Worm (Caenorhabditis elegans) whole organism, mixed stage, embryonic: ENCODE results near the gene Y38F2AR.12.

Experiments used
- M03D4.4 ChIP-seq: sonication (generic microtip); optimal IDR thresholded peaks from 2 replicates; lab custom pipeline; 2017; ENCODE audit warnings: mild to moderate bottlenecking, missing genetic modification characterization, missing compliant biosample characterization
- bed-3 ChIP-seq: fragments of 200-800 bp; sonication (Bioruptor generic); optimal IDR thresholded peaks from 3 replicates; lab custom pipeline; 2018; ENCODE audit warnings: mild to moderate bottlenecking, missing genetic modification characterization, moderate library complexity, missing compliant biosample characterization
- blmp-1 ChIP-seq: fragments of 150-350 bp; optimal IDR thresholded peaks from 2 replicates; lab custom pipeline; 2014; ENCODE audit warnings: missing biosample characterization, missing genetic modification characterization
- ceh-39 ChIP-seq: fragments of 150-350 bp; optimal IDR thresholded peaks from 2 replicates; lab custom pipeline; 2014; ENCODE audit warnings: missing biosample characterization, missing genetic modification characterization
- ceh-43 ChIP-seq: fragments of 200-800 bp; sonication (Bioruptor generic); optimal IDR thresholded peaks from 2 replicates; lab custom pipeline; 2018; ENCODE audit warnings: mild to moderate bottlenecking, missing genetic modification characterization, moderate library complexity, missing compliant biosample characterization
- ceh-83 ChIP-seq: fragments of 200-800 bp; sonication (Bioruptor generic); optimal IDR thresholded peaks from 2 replicates; lab custom pipeline; 2018; ENCODE audit warnings: mild to moderate bottlenecking, missing genetic modification characterization, missing compliant biosample characterization
- ces-1 ChIP-seq: fragments of 150-350 bp; optimal IDR thresholded peaks from 2 replicates; lab custom pipeline; 2014; ENCODE audit warnings: missing biosample characterization, missing genetic modification reagents, missing genetic modification characterization
- cnd-1 ChIP-seq: fragments of 200-800 bp; sonication (Bioruptor generic); optimal IDR thresholded peaks from 2 replicates; lab custom pipeline; 2018; ENCODE audit warnings: mild to moderate bottlenecking, missing genetic modification characterization, missing compliant biosample characterization
- drap-1 ChIP-seq: fragments of 200-800 bp; sonication (Bioruptor generic); optimal IDR thresholded peaks from 3 replicates; lab custom pipeline; 2018; ENCODE audit warnings: mild to moderate bottlenecking, missing genetic modification characterization, missing compliant biosample characterization
- elt-1 ChIP-seq: sonication (generic microtip); optimal IDR thresholded peaks from 2 replicates; lab custom pipeline; 2017; ENCODE audit warnings: missing genetic modification characterization, mild to moderate bottlenecking, missing compliant biosample characterization, antibody characterized with exemption, moderate library complexity, borderline replicate concordance; ENCODE audit not compliant: insufficient read depth
- elt-3 ChIP-seq: fragments of 150-350 bp; optimal IDR thresholded peaks from 2 replicates; lab custom pipeline; 2014; ENCODE audit warnings: missing biosample characterization, missing genetic modification characterization
- flh-1 ChIP-seq: fragments of 200-800 bp; sonication (Bioruptor generic); optimal IDR thresholded peaks from 2 replicates; lab custom pipeline; 2018; ENCODE audit warnings: mild to moderate bottlenecking, missing genetic modification characterization, moderate library complexity, missing compliant biosample characterization
- ham-2 ChIP-seq: fragments of 200-800 bp; sonication (Bioruptor generic); optimal IDR thresholded peaks from 2 replicates; lab custom pipeline; 2018; ENCODE audit warnings: mild to moderate bottlenecking, missing genetic modification characterization, missing compliant biosample characterization
- hlh-1 ChIP-seq: fragments of 150-350 bp; optimal IDR thresholded peaks from 2 replicates; lab custom pipeline; 2014; ENCODE audit warnings: missing biosample characterization, missing genetic modification reagents, missing genetic modification characterization
- lin-13 ChIP-seq: fragments of 150-350 bp; optimal IDR thresholded peaks from 2 replicates; lab custom pipeline; 2014; ENCODE audit warnings: missing biosample characterization, missing genetic modification characterization
- lin-32 ChIP-seq: fragments of 200-800 bp; sonication (Bioruptor generic); optimal IDR thresholded peaks from 2 replicates; lab custom pipeline; 2018; ENCODE audit warnings: mild to moderate bottlenecking, missing genetic modification characterization, missing compliant biosample characterization
- lsy-2 ChIP-seq: fragments of 150-350 bp; optimal IDR thresholded peaks from 2 replicates; lab custom pipeline; 2014; ENCODE audit warnings: missing biosample characterization, missing genetic modification characterization
- mab-5 ChIP-seq: fragments of 150-350 bp; optimal IDR thresholded peaks from 2 replicates; lab custom pipeline; 2014; ENCODE audit warnings: missing biosample characterization, missing genetic modification characterization
- mep-1 ChIP-seq: fragments of 150-350 bp; optimal IDR thresholded peaks from 2 replicates; lab custom pipeline; 2017; ENCODE audit warnings: missing biosample characterization, missing genetic modification reagents, missing genetic modification characterization, inconsistent platforms
- mls-2 ChIP-seq: sonication (generic microtip); optimal IDR thresholded peaks from 2 replicates; lab custom pipeline; 2016; ENCODE audit warnings: mild to moderate bottlenecking, missing genetic modification characterization, moderate library complexity, missing compliant biosample characterization
- nhr-12 ChIP-seq: fragments of 150-350 bp; optimal IDR thresholded peaks from 2 replicates; lab custom pipeline; 2014; ENCODE audit warnings: missing biosample characterization, missing genetic modification characterization
- nhr-2 ChIP-seq: fragments of 150-350 bp; optimal IDR thresholded peaks from 2 replicates; lab custom pipeline; 2014; ENCODE audit warnings: missing biosample characterization, missing genetic modification characterization
- nhr-237 ChIP-seq: fragments of 150-350 bp; optimal IDR thresholded peaks from 2 replicates; lab custom pipeline; 2014; ENCODE audit warnings: missing biosample characterization, missing genetic modification characterization
- nhr-28 ChIP-seq: fragments of 150-350 bp; optimal IDR thresholded peaks from 2 replicates; lab custom pipeline; 2014; ENCODE audit warnings: missing biosample characterization, missing genetic modification characterization
- nhr-76 ChIP-seq: sonication (generic microtip); optimal IDR thresholded peaks from 2 replicates; lab custom pipeline; 2017; ENCODE audit warnings: missing biosample characterization, missing genetic modification characterization
- pha-4 ChIP-seq: fragments of 150-350 bp; optimal IDR thresholded peaks from 2 replicates; lab custom pipeline; 2018; ENCODE audit warnings: missing biosample characterization, missing genetic modification reagents, missing genetic modification characterization
- sem-2 ChIP-seq: fragments of 200-800 bp; sonication (Bioruptor generic); optimal IDR thresholded peaks from 2 replicates; lab custom pipeline; 2018; ENCODE audit warnings: mild to moderate bottlenecking, missing genetic modification characterization, missing compliant biosample characterization
- snpc-4 ChIP-seq: fragments of 150-350 bp; optimal IDR thresholded peaks from 2 replicates; lab custom pipeline; 2014; ENCODE audit warnings: missing biosample characterization, missing genetic modification characterization
- sptf-1 ChIP-seq: sonication (generic microtip); optimal IDR thresholded peaks from 2 replicates; lab custom pipeline; 2017; ENCODE audit warnings: mild to moderate bottlenecking, missing genetic modification characterization, moderate library complexity, missing compliant biosample characterization
- tbx-8 ChIP-seq: fragments of 200-800 bp; sonication (Bioruptor generic); optimal IDR thresholded peaks from 2 replicates; lab custom pipeline; 2018; ENCODE audit warnings: mild to moderate bottlenecking, missing genetic modification characterization, moderate library complexity, missing compliant biosample characterization
- unc-120 ChIP-seq: sonication (generic microtip); optimal IDR thresholded peaks from 2 replicates; lab custom pipeline; 2017; ENCODE audit warnings: missing genetic modification characterization, missing compliant biosample characterization; ENCODE audit not compliant: poor library complexity, severe bottlenecking
- unc-39 ChIP-seq: fragments of 150-350 bp; optimal IDR thresholded peaks from 2 replicates; lab custom pipeline; 2014; ENCODE audit warnings: missing biosample characterization, missing genetic modification characterization
- unc-62 ChIP-seq: fragments of 150-350 bp; optimal IDR thresholded peaks from 2 replicates; lab custom pipeline; 2014; ENCODE audit warnings: missing biosample characterization, missing genetic modification reagents, missing genetic modification characterization
- zip-8 ChIP-seq: fragments of 150-350 bp; optimal IDR thresholded peaks from 2 replicates; lab custom pipeline; 2014; ENCODE audit warnings: missing biosample characterization, missing genetic modification characterization
- ztf-11 ChIP-seq: fragments of 150-350 bp; optimal IDR thresholded peaks from 2 replicates; lab custom pipeline; 2014; ENCODE audit warnings: missing biosample characterization, missing genetic modification characterization

Gene Y38F2AR.12

DNA sequence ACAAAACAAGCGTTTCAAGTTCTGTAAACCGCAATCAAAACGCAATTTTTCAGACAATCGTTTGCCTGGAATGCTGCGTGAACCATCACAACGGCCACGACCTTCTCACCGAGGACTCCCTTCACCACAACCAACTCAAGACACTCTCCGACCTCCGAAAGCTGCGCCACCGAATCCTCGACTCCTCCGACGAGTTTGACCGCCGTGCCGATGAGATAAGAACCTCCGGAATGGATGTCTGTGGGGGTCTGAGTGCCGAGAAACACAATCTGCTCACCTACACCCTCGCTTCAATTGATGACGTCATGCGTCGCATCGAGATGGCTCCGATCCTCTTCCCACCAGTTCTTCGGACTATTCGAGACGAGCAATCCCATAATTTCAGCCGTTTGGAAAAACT, 22.1 kb upstream of the Y38F2AR.12 start:
- TF ChIP-seq bed-3 (GFP tag; lab: Kevin White, UChicago): no peak
- TF ChIP-seq sem-2: no peak
- TF ChIP-seq ham-2 (GFP tag; lab: Kevin White, UChicago): no peak
- no peak for TF ChIP-seq snpc-4 (tag; lab: Kevin White, UChicago)
- no peak for TF ChIP-seq pha-4 (tag; lab: Kevin White, UChicago)
- no peak for TF ChIP-seq nhr-28
- TF ChIP-seq elt-1 (tag; lab: Kevin White, UChicago): no peak
- no peak for TF ChIP-seq lin-13
- TF ChIP-seq mls-2 (tag; lab: Kevin White, UChicago): no peak
- no peak for TF ChIP-seq drap-1 (GFP tag; lab: Kevin White, UChicago)
- TF ChIP-seq ceh-43 (GFP tag; lab: Kevin White, UChicago): no peak
- TF ChIP-seq sptf-1 (tag; lab: Kevin White, UChicago): no peak
- TF ChIP-seq hlh-1 (tag; lab: Kevin White, UChicago): no peak
- TF ChIP-seq unc-120: no peak

- TF ChIP-seq tbx-8 (no peak), M03D4.4 (tag; lab: Kevin White, UChicago) (no peak), nhr-2 (tag; lab: Kevin White, UChicago) (no peak), elt-1 (tag; lab: Kevin White, UChicago) (no peak), elt-3 (no peak), nhr-12 (tag; lab: Kevin White, UChicago) (no peak), snpc-4 (tag; lab: Kevin White, UChicago) (no peak), mab-5 (tag; lab: Kevin White, UChicago) (no peak), lsy-2 (tag; lab: Kevin White, UChicago) (no peak), lin-32 (GFP tag; lab: Kevin White, UChicago) (no peak), sptf-1 (tag; lab: Kevin White, UChicago) (no peak), blmp-1 (no peak), ham-2 (GFP tag; lab: Kevin White, UChicago) (no peak), pha-4 (tag; lab: Kevin White, UChicago) (no peak), ceh-43 (GFP tag; lab: Kevin White, UChicago) (no peak), drap-1 (GFP tag; lab: Kevin White, UChicago) (no peak), flh-1 (GFP tag; lab: Kevin White, UChicago) (no peak)
Observed at ce11 chrIV:2432693-2433092, 20.5 kb upstream of the Y38F2AR.12 start, which contains the start of gene C45G7.4. Gene C45G7.4, plus strand, starts transcription at chrIV:2432993.

- no peak for TF ChIP-seq nhr-28
- TF ChIP-seq, all 35 proteins: peak for 0
Observed at ce11 chrIV:2416738-2417137, 4.5 kb upstream of the Y38F2AR.12 start.

ce11 chrIV:2408437-2408836, 3.8 kb downstream of the Y38F2AR.12 start:
- no peak for TF ChIP-seq blmp-1
- TF ChIP-seq cnd-1 (tag; lab: Kevin White, UChicago): peak; percentile 97
- TF ChIP-seq mls-2 (tag; lab: Kevin White, UChicago): peak; percentile 95
- TF ChIP-seq lsy-2 (tag; lab: Kevin White, UChicago): peak; percentile 65
- TF ChIP-seq ceh-39: peak; percentile 34
- TF ChIP-seq ces-1: peak; percentile 40
- TF ChIP-seq lin-32 (GFP tag; lab: Kevin White, UChicago): peak; percentile 98
- no peak for TF ChIP-seq unc-39 (tag; lab: Kevin White, UChicago)
- peak; percentile 63 for TF ChIP-seq mab-5 (tag; lab: Kevin White, UChicago)
- peak; percentile 89 for TF ChIP-seq ceh-43 (GFP tag; lab: Kevin White, UChicago)
- peak; percentile 61 for TF ChIP-seq lin-13
- peak; percentile 95 for TF ChIP-seq drap-1 (GFP tag; lab: Kevin White, UChicago)
- TF ChIP-seq zip-8 (tag; lab: Kevin White, UChicago): no peak
- TF ChIP-seq mep-1 (tag; lab: Kevin White, UChicago): peak; percentile 72
- peak; percentile 80 for TF ChIP-seq tbx-8
- peak; percentile 75 for TF ChIP-seq bed-3 (GFP tag; lab: Kevin White, UChicago)
- TF ChIP-seq sptf-1 (tag; lab: Kevin White, UChicago): peak; percentile 96
- TF ChIP-seq ceh-83 (GFP tag; lab: Kevin White, UChicago): peak; percentile 95
- peak; percentile 46 for TF ChIP-seq nhr-28
- TF ChIP-seq hlh-1 (tag; lab: Kevin White, UChicago): peak; percentile 95
- TF ChIP-seq nhr-237 (tag; lab: Kevin White, UChicago): peak; percentile 51
- TF ChIP-seq snpc-4 (tag; lab: Kevin White, UChicago): no peak
- peak; percentile 83 for TF ChIP-seq unc-120
- no peak for TF ChIP-seq elt-1 (tag; lab: Kevin White, UChicago)
- peak; percentile 65 for TF ChIP-seq unc-62 (GFP tag; lab: Kevin White, UChicago)
- peak; percentile 73 for TF ChIP-seq flh-1 (GFP tag; lab: Kevin White, UChicago)
- peak; percentile 95 for TF ChIP-seq M03D4.4 (tag; lab: Kevin White, UChicago)
- no peak for TF ChIP-seq elt-3
- peak; percentile 46 for TF ChIP-seq nhr-12 (tag; lab: Kevin White, UChicago)
- peak; percentile 90 for TF ChIP-seq sem-2
- peak; percentile 42 for TF ChIP-seq pha-4 (tag; lab: Kevin White, UChicago)
- no peak for TF ChIP-seq nhr-76 (tag; lab: Kevin White, UChicago)
- no peak for TF ChIP-seq nhr-2 (tag; lab: Kevin White, UChicago)
- peak; percentile 79 for TF ChIP-seq ztf-11 (tag; lab: Kevin White, UChicago)
- TF ChIP-seq ham-2 (GFP tag; lab: Kevin White, UChicago): peak; percentile 96
